Worm (Caenorhabditis elegans): Measurements from ENCODE around the gene nhr-119.

DNA sequence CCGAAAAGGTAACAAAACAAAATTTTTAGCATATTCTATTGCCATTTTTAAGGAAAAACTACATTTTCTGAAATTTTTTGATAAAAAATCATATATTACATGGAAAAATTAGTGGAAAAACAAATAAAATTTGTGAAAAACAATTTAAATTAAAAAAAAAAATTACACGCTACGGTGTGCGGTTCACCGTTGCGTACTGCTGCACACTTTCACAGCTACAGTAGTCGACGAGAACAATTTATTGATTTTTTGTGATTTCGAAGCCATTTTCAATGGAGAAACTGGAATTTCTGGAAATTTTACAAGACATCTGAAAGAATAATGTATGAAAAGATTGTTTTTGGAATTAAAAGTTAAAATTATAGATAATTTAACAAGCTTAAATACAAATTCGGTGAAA lies 14.6 kb upstream of the nhr-119 start:
- TF ChIP-seq F52B5.7 (tag; optimal IDR thresholded peaks at IDR 0.05) (no peak), madf-3 (GFP tag; IDR thresholded peaks at IDR 0.05) (no peak), bed-1 (GFP tag; IDR thresholded peaks at IDR 0.05) (no peak)
